Fruit fly (Drosophila melanogaster): ENCODE data around the gene CG3744.

DNA sequence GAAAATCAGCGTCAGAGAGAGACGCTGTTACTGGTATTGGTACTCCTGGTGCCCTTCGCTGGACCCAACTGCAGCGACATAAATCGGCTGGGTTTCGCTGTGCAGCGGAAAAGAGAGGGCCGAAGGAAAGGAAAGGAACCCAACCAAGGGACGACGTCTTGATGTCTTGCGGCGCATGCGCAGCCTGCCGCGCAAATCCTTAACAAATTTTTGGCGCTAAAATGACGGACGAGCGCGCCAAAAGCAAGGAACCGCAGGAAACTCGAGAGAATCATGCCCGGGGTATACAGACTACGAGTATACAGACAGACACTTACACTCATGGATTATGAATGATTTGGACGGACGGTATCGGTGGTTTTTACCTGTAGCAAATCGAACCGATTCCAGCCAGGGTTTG is 9.5 kb downstream of the CG3744 start:
- TF ChIP-seq kni (GFP tag; optimal IDR thresholded peaks at IDR 0.05) = no peak
- TF ChIP-seq CG12659 (GFP tag; optimal IDR thresholded peaks at IDR 0.05) = no peak

Measured in whole organism, embryonic.